Worm (Caenorhabditis elegans) whole organism, early embryonic: ENCODE results near the gene wee-1.1.
A peak's percentile ranks its signal among the peaks of the same experiment; 100 is the strongest.

Experiments
- B0310.2 ChIP-seq: sonication (generic microtip); optimal IDR thresholded peaks from 2 replicates; lab custom pipeline; 2016; ENCODE audit warnings: mild to moderate bottlenecking, missing genetic modification characterization, missing compliant biosample characterization
- F13C5.2 ChIP-seq: sonication (generic microtip); optimal IDR thresholded peaks from 2 replicates; lab custom pipeline; 2017; ENCODE audit warnings: mild to moderate bottlenecking, missing genetic modification characterization, inconsistent platforms, missing compliant biosample characterization
- aly-1 ChIP-seq: sonication (generic microtip); optimal IDR thresholded peaks from 2 replicates; lab custom pipeline; 2016; ENCODE audit warnings: missing genetic modification characterization, missing compliant biosample characterization
- ama-1 ChIP-seq: fragments of 150-350 bp; optimal IDR thresholded peaks from 2 replicates; lab custom pipeline; 2014
- ceh-13 ChIP-seq: fragments of 200-800 bp; sonication (Bioruptor generic); optimal IDR thresholded peaks from 2 replicates; lab custom pipeline; 2018; ENCODE audit warnings: mild to moderate bottlenecking, missing genetic modification characterization, missing compliant biosample characterization
- ceh-36 ChIP-seq: sonication (generic microtip); optimal IDR thresholded peaks from 2 replicates; lab custom pipeline; 2016; ENCODE audit warnings: missing genetic modification characterization, inconsistent platforms, missing compliant biosample characterization
- ets-7 ChIP-seq: sonication (generic microtip); optimal IDR thresholded peaks from 2 replicates; lab custom pipeline; 2016; ENCODE audit warnings: missing genotype, missing genetic modification characterization, missing compliant biosample characterization
- flt-1 ChIP-seq: fragments of 200-800 bp; sonication (Bioruptor generic); IDR thresholded peaks from 2 replicates; pipeline ENCODE4 v1.3.6; 2022; ENCODE audit warnings: missing genetic modification characterization, missing compliant biosample characterization
- hmbx-1 ChIP-seq: sonication (generic microtip); optimal IDR thresholded peaks from 2 replicates; lab custom pipeline; 2016; ENCODE audit warnings: mild to moderate bottlenecking, missing genetic modification characterization, missing compliant biosample characterization
- hmg-4 ChIP-seq: fragments of 200-800 bp; sonication (Bioruptor generic); optimal IDR thresholded peaks from 2 replicates; lab custom pipeline; 2018; ENCODE audit warnings: mild to moderate bottlenecking, missing genetic modification characterization, missing compliant biosample characterization
- hnd-1 ChIP-seq: sonication (generic microtip); optimal IDR thresholded peaks from 2 replicates; lab custom pipeline; 2016; ENCODE audit warnings: missing genetic modification characterization, missing compliant biosample characterization
- pes-1 ChIP-seq: fragments of 200-800 bp; sonication (Bioruptor generic); IDR thresholded peaks from 2 replicates; pipeline ENCODE4 v1.3.6; 2022; ENCODE audit warnings: missing genetic modification reagents, missing genetic modification characterization, missing compliant biosample characterization
- scrt-1 ChIP-seq: fragments of 200-800 bp; sonication (Bioruptor generic); IDR thresholded peaks from 2 replicates; pipeline ENCODE4 v1.3.6; 2022; ENCODE audit warnings: missing genetic modification characterization, missing compliant biosample characterization
- sea-1 ChIP-seq: fragments of 200-800 bp; sonication (Bioruptor generic); conservative IDR thresholded peaks from 2 replicates; pipeline ENCODE4 v1.3.6; 2022; ENCODE audit warnings: missing genetic modification characterization, missing compliant biosample characterization
- tbx-11 ChIP-seq: fragments of 200-800 bp; sonication (Bioruptor generic); IDR thresholded peaks from 2 replicates; pipeline ENCODE4 v1.3.6; 2022; ENCODE audit warnings: missing genetic modification characterization, missing compliant biosample characterization
- tbx-37 ChIP-seq: fragments of 200-800 bp; sonication (Bioruptor generic); conservative IDR thresholded peaks from 2 replicates; pipeline ENCODE4 v1.3.6; 2022; ENCODE audit warnings: missing genetic modification reagents, missing genetic modification characterization, missing compliant biosample characterization
- tra-4 ChIP-seq: sonication (generic microtip); optimal IDR thresholded peaks from 2 replicates; lab custom pipeline; 2017; ENCODE audit warnings: missing genetic modification characterization, missing compliant biosample characterization

wee-1.1 gene

ce11 chrII:9573412-9573811 is 9.9 kb downstream of the wee-1.1 start:
- TF ChIP-seq hnd-1 (tag; lab: Kevin White, UChicago) (no peak), tbx-37 (GFP tag; lab: Robert Waterston, UW) (no peak), tra-4 (no peak), ama-1 (lab: Kevin White, UChicago) (no peak), sea-1 (GFP tag; lab: Robert Waterston, UW) (no peak), F13C5.2 (tag; lab: Kevin White, UChicago) (no peak), pes-1 (GFP tag; lab: Robert Waterston, UW) (no peak), flt-1 (GFP tag; lab: Robert Waterston, UW) (no peak), tbx-11 (GFP tag; lab: Robert Waterston, UW) (no peak)

ce11 chrII:9566045-9566444 is 17.3 kb downstream of the wee-1.1 start:
- peak; percentile 91 for TF ChIP-seq B0310.2 (tag; lab: Kevin White, UChicago)
- peak; percentile 95 for TF ChIP-seq flt-1 (GFP tag; lab: Robert Waterston, UW)
- TF ChIP-seq F13C5.2 (tag; lab: Kevin White, UChicago) = peak; percentile 95
- TF ChIP-seq ceh-13 (GFP tag; lab: Kevin White, UChicago) = peak; percentile 90
- peak; percentile 84 for TF ChIP-seq ets-7 (tag; lab: Kevin White, UChicago)
- TF ChIP-seq tbx-37 (GFP tag; lab: Robert Waterston, UW) = peak; percentile 92
- TF ChIP-seq hnd-1 (tag; lab: Kevin White, UChicago) = peak; percentile 79
- peak; percentile 55 for TF ChIP-seq tra-4
- no peak for TF ChIP-seq ama-1 (lab: Kevin White, UChicago)
- peak; percentile 70 for TF ChIP-seq hmbx-1 (tag; lab: Kevin White, UChicago)
- TF ChIP-seq aly-1 = peak; percentile 95
- peak; percentile 94 for TF ChIP-seq ceh-36 (tag; lab: Kevin White, UChicago)
- peak; percentile 86 for TF ChIP-seq hmg-4
- peak; percentile 93 for TF ChIP-seq scrt-1
- TF ChIP-seq sea-1 (GFP tag; lab: Robert Waterston, UW) = peak; percentile 92
- TF ChIP-seq tbx-11 (GFP tag; lab: Robert Waterston, UW) = peak; percentile 95
- TF ChIP-seq pes-1 (GFP tag; lab: Robert Waterston, UW) = peak; percentile 95

ce11 chrII:9560895-9561294 is 22.5 kb downstream of the wee-1.1 start:
- TF ChIP-seq ets-7 (tag; lab: Kevin White, UChicago) (no peak), tbx-37 (GFP tag; lab: Robert Waterston, UW) (no peak), F13C5.2 (tag; lab: Kevin White, UChicago) (no peak), scrt-1 (no peak), flt-1 (GFP tag; lab: Robert Waterston, UW) (no peak), hnd-1 (tag; lab: Kevin White, UChicago) (no peak), ama-1 (lab: Kevin White, UChicago) (no peak), hmbx-1 (tag; lab: Kevin White, UChicago) (no peak), aly-1 (no peak)

ce11 chrII:9559929-9560328 is 23.4 kb downstream of the wee-1.1 start, which contains the start of gene F35H8.4:
F35H8.4 (minus strand) TSS chrII:9560029.
- TF ChIP-seq sea-1 (GFP tag; lab: Robert Waterston, UW) = no peak
- no peak for TF ChIP-seq pes-1 (GFP tag; lab: Robert Waterston, UW)
- no peak for TF ChIP-seq ama-1 (lab: Kevin White, UChicago)
- no peak for TF ChIP-seq aly-1

- TF ChIP-seq hmg-4 = no peak
- TF ChIP-seq ama-1 (lab: Kevin White, UChicago) = no peak
- no peak for TF ChIP-seq hnd-1 (tag; lab: Kevin White, UChicago)
- TF ChIP-seq tra-4 = no peak
- TF ChIP-seq F13C5.2 (tag; lab: Kevin White, UChicago) = no peak
- no peak for TF ChIP-seq pes-1 (GFP tag; lab: Robert Waterston, UW)
- TF ChIP-seq flt-1 (GFP tag; lab: Robert Waterston, UW) = no peak
- TF ChIP-seq tbx-37 (GFP tag; lab: Robert Waterston, UW) = no peak
- no peak for TF ChIP-seq sea-1 (GFP tag; lab: Robert Waterston, UW)
Measured at ce11 chrII:9558906-9559305, 24.5 kb downstream of the wee-1.1 start.

ce11 chrII:9557437-9558150 is 25.8 kb downstream of the wee-1.1 start, which contains the start of gene zfp-2:
zfp-2 (plus strand) TSS chrII:9557650.
- TF ChIP-seq F13C5.2 (tag; lab: Kevin White, UChicago) = peak; percentile 8
- no peak for TF ChIP-seq tra-4
- no peak for TF ChIP-seq hmg-4

ce11 chrII:9556582-9556981 is 26.8 kb downstream of the wee-1.1 start:
- TF ChIP-seq tbx-37 (GFP tag; lab: Robert Waterston, UW) (no peak), B0310.2 (tag; lab: Kevin White, UChicago) (no peak), ama-1 (lab: Kevin White, UChicago) (no peak), aly-1 (no peak), hmg-4 (no peak)

- no peak for TF ChIP-seq flt-1 (GFP tag; lab: Robert Waterston, UW)
- no peak for TF ChIP-seq hmg-4
- no peak for TF ChIP-seq F13C5.2 (tag; lab: Kevin White, UChicago)
- no peak for TF ChIP-seq ama-1 (lab: Kevin White, UChicago)
- no peak for TF ChIP-seq ceh-13 (GFP tag; lab: Kevin White, UChicago)
- no peak for TF ChIP-seq sea-1 (GFP tag; lab: Robert Waterston, UW)
- no peak for TF ChIP-seq B0310.2 (tag; lab: Kevin White, UChicago)
- TF ChIP-seq tra-4 = no peak
- TF ChIP-seq ets-7 (tag; lab: Kevin White, UChicago) = no peak
- TF ChIP-seq hnd-1 (tag; lab: Kevin White, UChicago) = no peak
- no peak for TF ChIP-seq ceh-36 (tag; lab: Kevin White, UChicago)
- TF ChIP-seq pes-1 (GFP tag; lab: Robert Waterston, UW) = no peak
- TF ChIP-seq scrt-1 = no peak
- TF ChIP-seq hmbx-1 (tag; lab: Kevin White, UChicago) = no peak
- no peak for TF ChIP-seq tbx-37 (GFP tag; lab: Robert Waterston, UW)
- no peak for TF ChIP-seq aly-1
- TF ChIP-seq tbx-11 (GFP tag; lab: Robert Waterston, UW) = no peak
Measured at ce11 chrII:9554925-9555553, 28.3 kb downstream of the wee-1.1 start, which contains the start of gene F35H8.2. F35H8.2 (plus strand) TSS chrII:9555503.
